Worm (Caenorhabditis elegans) whole organism, L1 larva: Measurements from ENCODE around the gene wago-4.

Experiments
- C16A3.4 ChIP-seq: fragments of 150-350 bp; optimal IDR thresholded peaks from 2 replicates; lab custom pipeline; 2014; ENCODE audit warnings: missing biosample characterization, missing genetic modification characterization
- F16B12.6 ChIP-seq: fragments of 150-350 bp; optimal IDR thresholded peaks from 2 replicates; lab custom pipeline; 2014; ENCODE audit warnings: missing biosample characterization, missing genetic modification characterization
- alr-1 ChIP-seq: fragments of 200-800 bp; sonication (Bioruptor generic); optimal IDR thresholded peaks from 2 replicates; lab custom pipeline; 2018; ENCODE audit warnings: borderline replicate concordance, mild to moderate bottlenecking, missing genetic modification characterization, missing compliant biosample characterization
- blmp-1 ChIP-seq: fragments of 150-350 bp; optimal IDR thresholded peaks from 2 replicates; lab custom pipeline; 2014; ENCODE audit warnings: missing biosample characterization, missing genetic modification characterization
- ceh-63 ChIP-seq: fragments of 200-800 bp; sonication (Bioruptor generic); optimal IDR thresholded peaks from 2 replicates; lab custom pipeline; 2018; ENCODE audit warnings: mild to moderate bottlenecking, missing genetic modification characterization, missing compliant biosample characterization
- ceh-90 ChIP-seq: sonication (generic microtip); optimal IDR thresholded peaks from 2 replicates; lab custom pipeline; 2016; ENCODE audit warnings: missing genetic modification characterization, missing compliant biosample characterization
- ces-1 ChIP-seq: fragments of 150-350 bp; optimal IDR thresholded peaks from 2 replicates; lab custom pipeline; 2014; ENCODE audit warnings: missing biosample characterization, missing genetic modification reagents, missing genetic modification characterization
- dpl-1 ChIP-seq, 3 experiments: fragments of 150-350 bp in 2 of 3; sonication (generic microtip) in 1 of 3; optimal IDR thresholded peaks; 2 replicates each; lab custom pipeline; 2014 to 2017; ENCODE audit warnings: missing biosample characterization in 3 of 3, missing genetic modification characterization in 3 of 3, missing genetic modification reagents in 3 of 3
- efl-1 ChIP-seq, 4 experiments: fragments of 150-350 bp; optimal IDR thresholded peaks in 3 of 4; peaks in 1 of 4; 1 replicate in 1 of 4; 2 replicates in 3 of 4; lab custom pipeline; 2014; ENCODE audit warnings: missing biosample characterization in 2 of 4, missing genetic modification characterization in 2 of 4, missing genetic modification reagents in 2 of 4
- elt-2 ChIP-seq: sonication (generic microtip); optimal IDR thresholded peaks from 2 replicates; lab custom pipeline; 2016; ENCODE audit warnings: missing genetic modification characterization, mild to moderate bottlenecking, inconsistent platforms, missing compliant biosample characterization, missing genetic modification reagents
- fkh-4 ChIP-seq: sonication (generic microtip); optimal IDR thresholded peaks from 2 replicates; lab custom pipeline; 2016; ENCODE audit warnings: missing compliant biosample characterization, missing genetic modification characterization, borderline replicate concordance
- fkh-8 ChIP-seq: sonication (generic microtip); optimal IDR thresholded peaks from 2 replicates; lab custom pipeline; 2016; ENCODE audit warnings: mild to moderate bottlenecking, missing genetic modification characterization, missing compliant biosample characterization
- fos-1 ChIP-seq: fragments of 150-350 bp; optimal IDR thresholded peaks from 2 replicates; lab custom pipeline; 2014; ENCODE audit warnings: missing biosample characterization, missing genetic modification characterization
- grh-1 ChIP-seq: fragments of 200-800 bp; sonication (Bioruptor generic); IDR thresholded peaks from 2 replicates; pipeline ENCODE4 v1.3.6; 2022; ENCODE audit warnings: missing genetic modification reagents, missing genetic modification characterization, missing compliant biosample characterization
- hpl-2 ChIP-seq: fragments of 150-350 bp; optimal IDR thresholded peaks from 2 replicates; lab custom pipeline; 2014; ENCODE audit warnings: missing biosample characterization, missing genetic modification reagents, missing genetic modification characterization
- irx-1 ChIP-seq: sonication (generic microtip); optimal IDR thresholded peaks from 2 replicates; lab custom pipeline; 2016; ENCODE audit warnings: missing genetic modification characterization, missing compliant biosample characterization
- jun-1 ChIP-seq: fragments of 150-350 bp; optimal IDR thresholded peaks from 2 replicates; lab custom pipeline; 2014; ENCODE audit warnings: missing biosample characterization, missing genetic modification reagents, missing genetic modification characterization
- lin-14 ChIP-seq: fragments of 200-800 bp; sonication (Bioruptor generic); optimal IDR thresholded peaks from 2 replicates; lab custom pipeline; 2018; ENCODE audit warnings: mild to moderate bottlenecking, missing genetic modification characterization, moderate library complexity, missing compliant biosample characterization
- lin-35 ChIP-seq, 2 experiments: fragments of 150-350 bp; optimal IDR thresholded peaks; 2 replicates each; lab custom pipeline; 2014; ENCODE audit warnings: missing biosample characterization in 2 of 2, missing genetic modification characterization in 2 of 2, missing genetic modification reagents in 2 of 2
- lin-39 ChIP-seq: fragments of 150-350 bp; optimal IDR thresholded peaks from 2 replicates; lab custom pipeline; 2014; ENCODE audit warnings: missing biosample characterization, missing genetic modification reagents, missing genetic modification characterization
- lir-3 ChIP-seq: sonication (generic microtip); optimal IDR thresholded peaks from 2 replicates; lab custom pipeline; 2016; ENCODE audit warnings: mild to moderate bottlenecking, missing genetic modification characterization, moderate library complexity, missing compliant biosample characterization; ENCODE audit not compliant: poor library complexity
- lsy-2 ChIP-seq, 2 experiments: fragments of 150-350 bp; optimal IDR thresholded peaks; 2 replicates each; lab custom pipeline; 2014; ENCODE audit warnings: missing biosample characterization in 2 of 2, missing genetic modification characterization in 2 of 2
- mab-9 ChIP-seq: fragments of 200-800 bp; sonication (Bioruptor generic); IDR thresholded peaks from 2 replicates; pipeline ENCODE4 v1.3.6; 2022; ENCODE audit warnings: missing genetic modification reagents, missing genetic modification characterization, missing compliant biosample characterization
- nhr-19 ChIP-seq: fragments of 200-800 bp; sonication (Bioruptor generic); conservative IDR thresholded peaks from 2 replicates; pipeline ENCODE4 v1.3.6; 2022; ENCODE audit warnings: missing genetic modification characterization, missing compliant biosample characterization
- nhr-20 ChIP-seq: sonication (generic microtip); optimal IDR thresholded peaks from 2 replicates; lab custom pipeline; 2016; ENCODE audit warnings: mild to moderate bottlenecking, missing genetic modification characterization, missing compliant biosample characterization
- nhr-71 ChIP-seq: sonication (generic microtip); optimal IDR thresholded peaks from 2 replicates; lab custom pipeline; 2016; ENCODE audit warnings: mild to moderate bottlenecking, missing genetic modification characterization, moderate library complexity, missing compliant biosample characterization
- nhr-77 ChIP-seq: fragments of 150-350 bp; optimal IDR thresholded peaks from 2 replicates; lab custom pipeline; 2014; ENCODE audit warnings: missing biosample characterization, missing genetic modification characterization
- nhr-85 ChIP-seq: sonication (generic microtip); peaks from one replicate; lab custom pipeline; 2016; ENCODE audit warnings: missing genetic modification characterization, inconsistent platforms, missing compliant biosample characterization
- nhr-90 ChIP-seq: sonication (generic microtip); optimal IDR thresholded peaks from 2 replicates; lab custom pipeline; 2016; ENCODE audit warnings: mild to moderate bottlenecking, missing genetic modification characterization, missing compliant biosample characterization; ENCODE audit not compliant: poor library complexity
- pag-3 ChIP-seq: sonication (generic microtip); optimal IDR thresholded peaks from 2 replicates; lab custom pipeline; 2017; ENCODE audit warnings: missing genetic modification characterization, mild to moderate bottlenecking, missing compliant biosample characterization, antibody characterized with exemption, borderline replicate concordance; ENCODE audit not compliant: insufficient read depth
- pax-3 ChIP-seq: fragments of 200-800 bp; sonication (Bioruptor generic); optimal IDR thresholded peaks from 2 replicates; lab custom pipeline; 2018; ENCODE audit warnings: mild to moderate bottlenecking, missing genetic modification characterization, moderate library complexity, missing compliant biosample characterization
- pqm-1 ChIP-seq: sonication (generic microtip); optimal IDR thresholded peaks from 3 replicates; lab custom pipeline; 2017; ENCODE audit warnings: missing biosample characterization, missing genetic modification characterization
- skn-1 ChIP-seq: fragments of 150-350 bp; optimal IDR thresholded peaks from 2 replicates; lab custom pipeline; 2014; ENCODE audit warnings: missing biosample characterization, missing genetic modification characterization
- snu-23 ChIP-seq: sonication (generic microtip); optimal IDR thresholded peaks from 2 replicates; lab custom pipeline; 2016; ENCODE audit warnings: missing genetic modification characterization, missing compliant biosample characterization
- sptf-1 ChIP-seq: fragments of 150-350 bp; optimal IDR thresholded peaks from 2 replicates; lab custom pipeline; 2014; ENCODE audit warnings: missing biosample characterization, missing genetic modification characterization
- swsn-7 ChIP-seq: sonication (generic microtip); optimal IDR thresholded peaks from 2 replicates; lab custom pipeline; 2016; ENCODE audit warnings: missing genetic modification characterization, missing compliant biosample characterization
- tlp-1 ChIP-seq: fragments of 150-350 bp; optimal IDR thresholded peaks from 2 replicates; lab custom pipeline; 2014; ENCODE audit warnings: missing biosample characterization, missing genetic modification characterization
- unc-130 ChIP-seq: fragments of 150-350 bp; optimal IDR thresholded peaks from 2 replicates; lab custom pipeline; 2017; ENCODE audit warnings: missing biosample characterization, missing genetic modification characterization, inconsistent platforms
- unc-62 ChIP-seq: fragments of 150-350 bp; optimal IDR thresholded peaks from 2 replicates; lab custom pipeline; 2014; ENCODE audit warnings: missing biosample characterization, missing genetic modification reagents, missing genetic modification characterization
- unc-98 ChIP-seq: fragments of 200-800 bp; sonication (Bioruptor generic); IDR thresholded peaks from 2 replicates; pipeline ENCODE4 v1.3.6; 2022; ENCODE audit warnings: missing genetic modification characterization, missing compliant biosample characterization
- xbp-1 ChIP-seq: sonication (generic microtip); optimal IDR thresholded peaks from 2 replicates; lab custom pipeline; 2016; ENCODE audit warnings: missing genetic modification characterization, missing compliant biosample characterization
- zag-1 ChIP-seq: fragments of 150-350 bp; optimal IDR thresholded peaks from 2 replicates; lab custom pipeline; 2014; ENCODE audit warnings: missing biosample characterization, missing genetic modification characterization
- ztf-4 ChIP-seq: fragments of 150-350 bp; optimal IDR thresholded peaks from 2 replicates; lab custom pipeline; 2014; ENCODE audit warnings: missing biosample characterization, missing genetic modification characterization

The wago-4 gene

DNA sequence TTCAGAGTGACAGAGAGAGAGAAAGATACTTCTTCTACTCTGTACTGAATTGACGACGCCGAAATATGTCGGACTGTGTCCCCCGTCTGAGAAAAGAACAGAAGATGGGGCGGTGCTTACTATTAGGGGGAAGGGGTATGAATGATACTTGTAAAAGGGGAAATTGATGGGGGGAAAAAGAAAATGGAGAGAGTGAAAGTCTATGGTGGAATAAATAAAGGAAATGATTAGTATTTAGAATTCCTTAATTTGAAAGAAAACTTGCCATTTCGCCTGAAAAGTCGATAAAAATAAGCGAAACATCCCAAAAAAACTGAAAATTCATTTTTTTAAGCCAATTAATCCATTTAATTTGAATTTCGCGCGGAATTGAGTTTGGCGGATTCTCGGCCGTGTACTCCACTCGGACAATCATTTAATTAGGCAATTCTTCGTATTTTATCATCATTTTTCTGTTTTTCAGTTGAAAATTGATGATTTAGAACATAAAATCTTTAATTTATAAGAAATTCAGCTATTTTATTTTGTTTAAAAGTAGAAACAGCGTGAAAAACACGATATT is 4.8 kb upstream of the wago-4 start, which contains the start of gene F35C5.12 (continued):
- TF ChIP-seq nhr-20 (tag; lab: Kevin White, UChicago) (peak; percentile 58), snu-23 (GFP tag; lab: Kevin White, UChicago) (peak; percentile 60), swsn-7 (peak; percentile 59), ceh-90 (tag; lab: Kevin White, UChicago) (peak; percentile 82), nhr-19 (peak; percentile 68), elt-2 (tag; lab: Kevin White, UChicago) (peak; percentile 22), skn-1 (tag; lab: Kevin White, UChicago) (peak; percentile 22)

DNA sequence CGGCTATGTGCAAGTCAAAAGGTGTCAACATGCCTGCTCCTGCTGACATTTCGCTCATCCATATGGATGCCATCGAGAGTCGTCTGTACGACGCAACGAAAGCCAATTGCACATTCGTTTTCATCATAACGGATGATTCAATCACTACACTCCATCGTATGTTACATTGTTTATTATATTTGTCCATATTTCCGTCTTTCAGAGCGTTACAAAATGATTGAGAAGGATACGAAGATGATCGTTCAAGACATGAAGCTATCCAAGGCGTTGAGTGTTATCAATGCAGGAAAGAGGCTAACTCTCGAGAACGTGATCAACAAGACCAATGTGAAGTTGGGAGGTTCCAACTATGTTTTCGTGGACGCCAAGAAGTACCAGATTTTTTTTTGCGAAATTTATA is 2.1 kb downstream of the wago-4 start:
- TF ChIP-seq jun-1 (tag; lab: Kevin White, UChicago) (no peak), lsy-2 (tag; optimal IDR thresholded peaks at IDR 0.05; lab: Kevin White, UChicago) (no peak), alr-1 (tag; lab: Kevin White, UChicago) (no peak), unc-130 (tag; lab: Kevin White, UChicago) (no peak), lin-39 (no peak), fkh-4 (tag; lab: Kevin White, UChicago) (no peak), C16A3.4 (tag; lab: Kevin White, UChicago) (no peak), pag-3 (tag; lab: Kevin White, UChicago) (no peak)

DNA sequence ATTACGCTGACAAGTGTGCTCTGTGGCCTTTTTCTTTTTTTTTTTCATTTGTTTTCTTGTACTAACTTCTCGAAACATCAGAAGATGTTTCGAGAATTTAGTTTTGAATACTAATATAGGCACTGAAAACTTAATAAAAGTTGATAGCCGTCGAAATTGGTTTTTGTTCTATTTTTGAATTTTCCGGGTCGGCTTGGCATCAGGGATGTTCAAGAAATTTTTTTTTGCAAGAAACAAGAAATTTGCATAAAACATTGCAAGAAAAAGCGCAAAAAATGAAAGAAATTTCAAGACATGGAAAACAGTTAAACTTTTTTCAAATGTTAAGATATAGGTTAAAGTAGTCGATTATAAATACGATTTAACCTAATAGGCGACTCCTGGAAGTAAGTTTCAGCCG is 3.9 kb downstream of the wago-4 start:
- TF ChIP-seq hpl-2 (GFP tag; lab: Kevin White, UChicago): no peak
- no peak for TF ChIP-seq unc-98
- TF ChIP-seq unc-130 (tag; lab: Kevin White, UChicago): no peak
- no peak for TF ChIP-seq nhr-90 (tag; lab: Kevin White, UChicago)
- no peak for TF ChIP-seq pqm-1 (tag; lab: Kevin White, UChicago)
- TF ChIP-seq ceh-63 (GFP tag; lab: Kevin White, UChicago): no peak
- TF ChIP-seq fkh-8 (tag; lab: Kevin White, UChicago): no peak
- no peak for TF ChIP-seq nhr-71 (tag; lab: Kevin White, UChicago)
- no peak for TF ChIP-seq blmp-1 (tag; lab: Kevin White, UChicago)
- TF ChIP-seq lin-35 (GFP tag; optimal IDR thresholded peaks at IDR 0.05; lab: Kevin White, UChicago): no peak
- TF ChIP-seq sptf-1: no peak
- no peak for TF ChIP-seq lir-3 (tag; lab: Kevin White, UChicago)
- no peak for TF ChIP-seq lin-14
- TF ChIP-seq fos-1: no peak
- no peak for TF ChIP-seq xbp-1 (tag; lab: Kevin White, UChicago)
- no peak for TF ChIP-seq F16B12.6 (tag; lab: Kevin White, UChicago)

DNA sequence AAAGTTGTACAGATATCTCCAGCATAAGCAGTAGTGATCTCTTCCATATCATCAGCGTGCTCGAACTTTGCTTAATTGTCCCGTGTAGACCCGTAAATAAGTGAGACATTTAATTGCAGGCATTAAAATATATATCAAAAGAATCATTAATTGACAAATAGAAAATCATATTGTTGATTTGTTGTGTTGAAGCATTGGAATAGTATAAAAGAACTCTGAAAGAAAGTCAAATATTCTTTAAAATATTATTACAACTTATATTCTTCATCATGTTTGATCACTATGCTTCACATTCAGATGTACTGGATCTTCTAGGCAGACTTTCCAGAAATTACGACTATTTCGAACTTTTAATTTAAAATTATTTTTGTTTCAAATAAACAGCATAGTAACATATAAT is 6.2 kb downstream of the wago-4 start, which contains the start of gene F58G1.8:
F58G1.8 (minus strand) TSS at position 101 of the 400 bp plus-strand sequence.
- TF ChIP-seq ztf-4 (tag; lab: Kevin White, UChicago): no peak
- no peak for TF ChIP-seq tlp-1
- no peak for TF ChIP-seq irx-1 (tag; lab: Kevin White, UChicago)
- no peak for TF ChIP-seq grh-1
- no peak for TF ChIP-seq zag-1
- no peak for TF ChIP-seq nhr-77 (tag; lab: Kevin White, UChicago)
- TF ChIP-seq C16A3.4 (tag; lab: Kevin White, UChicago): no peak
- TF ChIP-seq ces-1: no peak
- no peak for TF ChIP-seq unc-62 (GFP tag; lab: Kevin White, UChicago)
- no peak for TF ChIP-seq lin-35 (GFP tag; optimal IDR thresholded peaks at IDR 0.05; lab: Kevin White, UChicago)
- TF ChIP-seq mab-9 (GFP tag; lab: Robert Waterston, UW): no peak
- TF ChIP-seq dpl-1 (GFP tag; optimal IDR thresholded peaks at IDR 0.05; lab: Kevin White, UChicago): no peak
- TF ChIP-seq nhr-85 (tag; lab: Kevin White, UChicago): no peak
- no peak for TF ChIP-seq hpl-2 (GFP tag; lab: Kevin White, UChicago)
- TF ChIP-seq swsn-7: no peak
- no peak for TF ChIP-seq pax-3 (tag; lab: Kevin White, UChicago)
- TF ChIP-seq efl-1 (optimal IDR thresholded peaks at IDR 0.05; lab: Kevin White, UChicago): no peak
- TF ChIP-seq efl-1 (GFP tag; optimal IDR thresholded peaks at IDR 0.05 in 1 of 2; lab: Kevin White, UChicago): no peak
- TF ChIP-seq xbp-1 (tag; lab: Kevin White, UChicago): no peak
